Worm (Caenorhabditis elegans): Measurements from ENCODE around the gene nhr-7.
"Not testable (repeated sequence)": the region's sequence is repeated elsewhere in the genome, so short reads cannot be mapped to it uniquely, and the experiment has no call there.

- not testable (repeated sequence) for TF ChIP-seq nhr-237 (tag; optimal IDR thresholded peaks at IDR 0.05); nhr-10 (tag; optimal IDR thresholded peaks at IDR 0.05); lsy-2 (tag; optimal IDR thresholded peaks at IDR 0.05); ama-1 (optimal IDR thresholded peaks at IDR 0.05); lin-13 (GFP tag; optimal IDR thresholded peaks at IDR 0.05); nhr-11 (tag; optimal IDR thresholded peaks at IDR 0.05); peb-1 (tag; optimal IDR thresholded peaks at IDR 0.05); R02D3.7 (tag; optimal IDR thresholded peaks at IDR 0.05); blmp-1 (tag; optimal IDR thresholded peaks at IDR 0.05; ENCODE audit: insufficient read depth); snpc-4 (tag; optimal IDR thresholded peaks at IDR 0.05); nhr-12 (tag; optimal IDR thresholded peaks at IDR 0.05); ceh-16 (tag; optimal IDR thresholded peaks at IDR 0.05); ceh-82 (tag; optimal IDR thresholded peaks at IDR 0.05); zag-1 (tag; optimal IDR thresholded peaks at IDR 0.05)
Measured at ce11 chrIV:11263101-11263500, 8.1 kb downstream of the nhr-7 start, which contains the start of gene col-126.
